Worm (Caenorhabditis elegans) whole organism, L1 larva: ENCODE results near the gene arrd-19.
A peak's percentile ranks its signal among the peaks of the same experiment; 100 is the strongest.

Experiments
- C16A3.4 ChIP-seq: fragments of 150-350 bp; optimal IDR thresholded peaks from 2 replicates; lab custom pipeline; 2014; ENCODE audit warnings: missing biosample characterization, missing genetic modification characterization
- C34B4.2 ChIP-seq: sonication (generic microtip); optimal IDR thresholded peaks from 2 replicates; lab custom pipeline; 2017; ENCODE audit warnings: mild to moderate bottlenecking, missing genetic modification characterization, missing compliant biosample characterization
- alr-1 ChIP-seq: fragments of 200-800 bp; sonication (Bioruptor generic); optimal IDR thresholded peaks from 2 replicates; lab custom pipeline; 2018; ENCODE audit warnings: borderline replicate concordance, mild to moderate bottlenecking, missing genetic modification characterization, missing compliant biosample characterization
- aly-2 ChIP-seq: fragments of 150-350 bp; optimal IDR thresholded peaks from 2 replicates; lab custom pipeline; 2014; ENCODE audit warnings: missing biosample characterization, missing genetic modification characterization
- ceh-63 ChIP-seq: fragments of 200-800 bp; sonication (Bioruptor generic); optimal IDR thresholded peaks from 2 replicates; lab custom pipeline; 2018; ENCODE audit warnings: mild to moderate bottlenecking, missing genetic modification characterization, missing compliant biosample characterization
- ceh-8 ChIP-seq: fragments of 200-800 bp; sonication (Bioruptor generic); optimal IDR thresholded peaks from 2 replicates; lab custom pipeline; 2018; ENCODE audit warnings: mild to moderate bottlenecking, missing genetic modification characterization, moderate library complexity, missing compliant biosample characterization
- ceh-82 ChIP-seq, 3 experiments: fragments of 150-350 bp in 1 of 3; sonication (generic microtip) in 2 of 3; optimal IDR thresholded peaks; 2 replicates each; lab custom pipeline; 2014 to 2017; ENCODE audit warnings: missing biosample characterization in 3 of 3, missing genetic modification characterization in 3 of 3
- ceh-88 ChIP-seq: fragments of 200-800 bp; sonication (Bioruptor generic); IDR thresholded peaks from 2 replicates; pipeline ENCODE4 v1.3.6; 2022; ENCODE audit warnings: missing genetic modification characterization, missing compliant biosample characterization
- ceh-90 ChIP-seq: sonication (generic microtip); optimal IDR thresholded peaks from 2 replicates; lab custom pipeline; 2016; ENCODE audit warnings: missing genetic modification characterization, missing compliant biosample characterization
- efl-1 ChIP-seq, 4 experiments: fragments of 150-350 bp; optimal IDR thresholded peaks in 3 of 4; peaks in 1 of 4; 1 replicate in 1 of 4; 2 replicates in 3 of 4; lab custom pipeline; 2014; ENCODE audit warnings: missing biosample characterization in 2 of 4, missing genetic modification characterization in 2 of 4, missing genetic modification reagents in 2 of 4
- efl-3 ChIP-seq: fragments of 200-800 bp; sonication (Bioruptor generic); optimal IDR thresholded peaks from 2 replicates; lab custom pipeline; 2018; ENCODE audit warnings: mild to moderate bottlenecking, missing genetic modification characterization, missing compliant biosample characterization
- egl-27 ChIP-seq, 2 experiments: fragments of 150-350 bp in 1 of 2; sonication (generic microtip); optimal IDR thresholded peaks; 3 replicates each; lab custom pipeline; 2017 to 2018; ENCODE audit warnings: missing biosample characterization in 2 of 2, missing genetic modification characterization in 2 of 2, missing genetic modification reagents in 2 of 2
- elt-2 ChIP-seq: sonication (generic microtip); optimal IDR thresholded peaks from 2 replicates; lab custom pipeline; 2016; ENCODE audit warnings: missing genetic modification characterization, mild to moderate bottlenecking, inconsistent platforms, missing compliant biosample characterization, missing genetic modification reagents
- elt-3 ChIP-seq, 6 experiments: fragments of 150-350 bp in 1 of 6; sonication (generic microtip); optimal IDR thresholded peaks; 2 replicates each; lab custom pipeline; 2017 to 2018; ENCODE audit warnings: missing biosample characterization in 6 of 6, missing genetic modification characterization in 6 of 6, inconsistent platforms in 1 of 6
- ets-5 ChIP-seq: fragments of 200-800 bp; sonication (Bioruptor generic); IDR thresholded peaks from 2 replicates; pipeline ENCODE4 v1.3.6; 2022; ENCODE audit warnings: missing genetic modification characterization, missing compliant biosample characterization
- fkh-10 ChIP-seq: sonication (generic microtip); optimal IDR thresholded peaks from 2 replicates; lab custom pipeline; 2017; ENCODE audit warnings: missing biosample characterization, missing genetic modification reagents, missing genetic modification characterization
- isw-1 ChIP-seq: fragments of 200-800 bp; sonication (Bioruptor generic); IDR thresholded peaks from 2 replicates; pipeline ENCODE4 v1.3.6; 2022; ENCODE audit warnings: missing genetic modification characterization, missing compliant biosample characterization
- lin-35 ChIP-seq, 2 experiments: fragments of 150-350 bp; optimal IDR thresholded peaks; 2 replicates each; lab custom pipeline; 2014; ENCODE audit warnings: missing biosample characterization in 2 of 2, missing genetic modification characterization in 2 of 2, missing genetic modification reagents in 2 of 2
- lin-39 ChIP-seq: fragments of 150-350 bp; optimal IDR thresholded peaks from 2 replicates; lab custom pipeline; 2014; ENCODE audit warnings: missing biosample characterization, missing genetic modification reagents, missing genetic modification characterization
- lir-3 ChIP-seq: sonication (generic microtip); optimal IDR thresholded peaks from 2 replicates; lab custom pipeline; 2016; ENCODE audit warnings: mild to moderate bottlenecking, missing genetic modification characterization, moderate library complexity, missing compliant biosample characterization; ENCODE audit not compliant: poor library complexity
- mab-9 ChIP-seq: fragments of 200-800 bp; sonication (Bioruptor generic); IDR thresholded peaks from 2 replicates; pipeline ENCODE4 v1.3.6; 2022; ENCODE audit warnings: missing genetic modification reagents, missing genetic modification characterization, missing compliant biosample characterization
- nhr-11 ChIP-seq: fragments of 150-350 bp; optimal IDR thresholded peaks from 2 replicates; lab custom pipeline; 2014; ENCODE audit warnings: missing biosample characterization, missing genetic modification characterization
- nhr-12 ChIP-seq: sonication (generic microtip); optimal IDR thresholded peaks from 2 replicates; lab custom pipeline; 2017; ENCODE audit warnings: missing biosample characterization, missing genetic modification characterization
- nhr-20 ChIP-seq: sonication (generic microtip); optimal IDR thresholded peaks from 2 replicates; lab custom pipeline; 2016; ENCODE audit warnings: mild to moderate bottlenecking, missing genetic modification characterization, missing compliant biosample characterization
- nhr-71 ChIP-seq: sonication (generic microtip); optimal IDR thresholded peaks from 2 replicates; lab custom pipeline; 2016; ENCODE audit warnings: mild to moderate bottlenecking, missing genetic modification characterization, moderate library complexity, missing compliant biosample characterization
- nhr-76 ChIP-seq: sonication (generic microtip); optimal IDR thresholded peaks from 2 replicates; lab custom pipeline; 2017; ENCODE audit warnings: missing biosample characterization, missing genetic modification characterization
- nhr-84 ChIP-seq: sonication (generic microtip); optimal IDR thresholded peaks from 2 replicates; lab custom pipeline; 2017; ENCODE audit warnings: missing biosample characterization, missing genetic modification characterization
- nhr-85 ChIP-seq: sonication (generic microtip); peaks from one replicate; lab custom pipeline; 2016; ENCODE audit warnings: missing genetic modification characterization, inconsistent platforms, missing compliant biosample characterization
- pax-3 ChIP-seq: fragments of 200-800 bp; sonication (Bioruptor generic); optimal IDR thresholded peaks from 2 replicates; lab custom pipeline; 2018; ENCODE audit warnings: mild to moderate bottlenecking, missing genetic modification characterization, moderate library complexity, missing compliant biosample characterization
- pqm-1 ChIP-seq: sonication (generic microtip); optimal IDR thresholded peaks from 3 replicates; lab custom pipeline; 2017; ENCODE audit warnings: missing biosample characterization, missing genetic modification characterization
- snu-23 ChIP-seq: sonication (generic microtip); optimal IDR thresholded peaks from 2 replicates; lab custom pipeline; 2016; ENCODE audit warnings: missing genetic modification characterization, missing compliant biosample characterization
- sox-4 ChIP-seq: sonication (generic microtip); optimal IDR thresholded peaks from 2 replicates; lab custom pipeline; 2016; ENCODE audit warnings: missing genetic modification characterization, missing compliant biosample characterization
- sup-37 ChIP-seq: fragments of 200-800 bp; sonication (Bioruptor generic); optimal IDR thresholded peaks from 2 replicates; lab custom pipeline; 2018; ENCODE audit warnings: mild to moderate bottlenecking, missing genetic modification characterization, missing compliant biosample characterization
- swsn-7 ChIP-seq: sonication (generic microtip); optimal IDR thresholded peaks from 2 replicates; lab custom pipeline; 2016; ENCODE audit warnings: missing genetic modification characterization, missing compliant biosample characterization
- tbx-2 ChIP-seq: sonication (generic microtip); optimal IDR thresholded peaks from 2 replicates; lab custom pipeline; 2016; ENCODE audit warnings: missing genetic modification characterization, missing compliant biosample characterization
- unc-30 ChIP-seq: sonication (generic microtip); optimal IDR thresholded peaks from 2 replicates; lab custom pipeline; 2017; ENCODE audit warnings: missing biosample characterization, missing genetic modification characterization
- unc-98 ChIP-seq: fragments of 200-800 bp; sonication (Bioruptor generic); IDR thresholded peaks from 2 replicates; pipeline ENCODE4 v1.3.6; 2022; ENCODE audit warnings: missing genetic modification characterization, missing compliant biosample characterization
- zag-1 ChIP-seq: fragments of 150-350 bp; optimal IDR thresholded peaks from 2 replicates; lab custom pipeline; 2014; ENCODE audit warnings: missing biosample characterization, missing genetic modification characterization
- zip-4 ChIP-seq: fragments of 200-800 bp; sonication (Bioruptor generic); optimal IDR thresholded peaks from 2 replicates; lab custom pipeline; 2018; ENCODE audit warnings: mild to moderate bottlenecking, missing genetic modification characterization, moderate library complexity, missing compliant biosample characterization
- ztf-11 ChIP-seq, 2 experiments: sonication (generic microtip); optimal IDR thresholded peaks; 2 replicates each; lab custom pipeline; 2016 to 2017; ENCODE audit warnings: missing genetic modification characterization in 2 of 2, missing biosample characterization in 1 of 2, missing compliant biosample characterization in 1 of 2
- ztf-4 ChIP-seq: fragments of 150-350 bp; optimal IDR thresholded peaks from 2 replicates; lab custom pipeline; 2014; ENCODE audit warnings: missing biosample characterization, missing genetic modification characterization

Gene arrd-19

DNA sequence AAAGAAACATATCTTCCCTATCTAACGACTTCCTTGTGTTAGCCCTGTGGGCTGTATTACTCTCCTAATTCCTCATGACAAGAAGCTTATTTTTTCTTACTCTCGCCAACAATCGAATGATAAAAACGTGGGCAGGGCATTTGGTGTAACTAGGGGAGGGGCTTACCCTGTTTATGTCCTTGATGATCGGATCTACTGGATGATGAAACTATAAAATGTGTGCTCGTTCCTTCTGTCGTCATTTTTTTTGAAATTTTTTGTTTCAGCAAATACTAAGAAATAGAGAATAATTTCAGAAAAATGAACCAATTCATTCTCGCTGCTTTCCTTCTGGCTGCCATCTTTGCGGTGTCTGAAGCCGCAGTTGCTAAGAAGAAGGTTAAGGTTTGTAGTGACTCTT is 27.2 kb upstream of the arrd-19 start, which contains the start of gene C17B7.3:
C17B7.3 (plus strand) TSS at position 301 of the 400 bp plus-strand sequence.
- TF ChIP-seq efl-1 (optimal IDR thresholded peaks at IDR 0.05; lab: Kevin White, UChicago) (no peak), efl-1 (GFP tag; optimal IDR thresholded peaks at IDR 0.05 in 1 of 2; lab: Kevin White, UChicago) (peak in 1 of 2 experiments; percentile 55), ceh-8 (GFP tag; lab: Kevin White, UChicago) (no peak), nhr-71 (tag; lab: Kevin White, UChicago) (no peak), lin-39 (tag; lab: Kevin White, UChicago) (no peak)

- TF ChIP-seq isw-1 (GFP tag; lab: Robert Waterston, UW) (no peak), nhr-76 (tag; lab: Kevin White, UChicago) (no peak), ceh-82 (tag; optimal IDR thresholded peaks at IDR 0.05; lab: Kevin White, UChicago) (no peak)
- TF ChIP-seq, all 84 proteins: peak for 0
Measured at ce11 chrV:3341906-3342305, 26.6 kb upstream of the arrd-19 start, which contains the start of gene C17B7.10. TSS of gene C17B7.10 (minus strand) at chrV:3342006.

DNA sequence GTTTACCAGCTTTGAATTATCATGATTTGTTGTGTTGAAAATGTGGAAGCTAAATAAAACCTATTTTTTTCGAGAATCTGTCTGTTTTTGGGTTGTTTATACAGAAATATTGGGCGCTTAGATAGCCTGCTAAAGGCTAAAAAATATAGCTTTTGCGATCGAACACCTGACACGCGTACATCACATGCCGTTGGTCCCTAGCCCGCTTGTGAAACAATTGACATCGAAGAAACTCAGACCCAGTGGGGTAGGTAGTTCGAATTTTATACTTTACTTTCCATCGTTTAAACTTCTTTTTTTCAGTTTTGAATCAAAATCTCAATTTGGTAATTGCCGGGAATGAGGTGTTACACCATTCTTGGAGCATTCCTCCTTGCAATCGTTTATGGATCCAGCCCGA is 23.7 kb upstream of the arrd-19 start, which contains the start of gene C17B7.4:
C17B7.4 (plus strand) TSS at position 301 of the 400 bp plus-strand sequence.
- no peak for TF ChIP-seq pax-3 (tag; lab: Kevin White, UChicago)
- TF ChIP-seq ceh-88: no peak
- TF ChIP-seq mab-9 (GFP tag; lab: Robert Waterston, UW): no peak
- TF ChIP-seq alr-1: no peak
- TF ChIP-seq tbx-2 (tag; lab: Kevin White, UChicago): no peak
- no peak for TF ChIP-seq pqm-1 (tag; lab: Kevin White, UChicago)
- no peak for TF ChIP-seq C16A3.4
- TF ChIP-seq aly-2 (tag; lab: Kevin White, UChicago): no peak
- no peak for TF ChIP-seq unc-98 (GFP tag; lab: Robert Waterston, UW)
- no peak for TF ChIP-seq C34B4.2 (tag; lab: Kevin White, UChicago)
- no peak for TF ChIP-seq ztf-4 (tag; lab: Kevin White, UChicago)
- no peak for TF ChIP-seq efl-3
- TF ChIP-seq nhr-84 (tag; lab: Kevin White, UChicago): no peak
- TF ChIP-seq, all 84 proteins: peak for 0

DNA sequence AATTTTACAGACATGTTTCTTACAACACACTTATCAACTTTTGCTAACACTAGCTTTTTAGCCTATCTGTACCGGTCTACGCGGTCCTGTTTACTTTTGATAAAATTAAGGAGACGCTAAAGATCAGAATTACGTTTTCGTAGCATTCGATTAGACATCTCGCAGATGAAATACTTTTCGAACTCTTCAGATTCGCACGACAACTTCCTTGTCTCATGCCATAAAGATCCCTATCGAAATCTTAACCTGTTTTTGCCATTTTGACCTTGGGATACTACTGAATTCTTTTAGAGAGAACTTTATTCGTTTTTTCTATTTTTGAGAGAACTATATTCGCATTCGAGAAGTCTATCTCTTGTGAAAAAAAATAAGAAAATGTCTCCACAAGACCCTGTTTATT is 18.0 kb upstream of the arrd-19 start, which contains the start of gene C17B7.5:
C17B7.5 (plus strand) TSS at position 301 of the 400 bp plus-strand sequence.
- TF ChIP-seq sup-37 (GFP tag; lab: Kevin White, UChicago): no peak
- no peak for TF ChIP-seq nhr-11 (tag; lab: Kevin White, UChicago)
- no peak for TF ChIP-seq nhr-85
- no peak for TF ChIP-seq ceh-63 (GFP tag; lab: Kevin White, UChicago)
- TF ChIP-seq zip-4 (GFP tag; lab: Kevin White, UChicago): no peak
- no peak for TF ChIP-seq sox-4 (tag; lab: Kevin White, UChicago)
- TF ChIP-seq snu-23 (GFP tag; lab: Kevin White, UChicago): no peak
- TF ChIP-seq egl-27 (tag; optimal IDR thresholded peaks at IDR 0.05; lab: Kevin White, UChicago): no peak
- TF ChIP-seq efl-1 (optimal IDR thresholded peaks at IDR 0.05; lab: Kevin White, UChicago): no peak
- no peak for TF ChIP-seq efl-1 (GFP tag; optimal IDR thresholded peaks at IDR 0.05 in 1 of 2; lab: Kevin White, UChicago)
- TF ChIP-seq aly-2 (tag; lab: Kevin White, UChicago): no peak

ce11 chrV:3332023-3332422 is 16.7 kb upstream of the arrd-19 start, which contains the start of gene C17B7.9:
TSS of gene C17B7.9 (minus strand) at chrV:3332123.
- TF ChIP-seq ztf-11 (tag; optimal IDR thresholded peaks at IDR 0.05; lab: Kevin White, UChicago): no peak
- no peak for TF ChIP-seq elt-2 (tag; lab: Kevin White, UChicago)
- no peak for TF ChIP-seq lir-3 (tag; lab: Kevin White, UChicago)
- no peak for TF ChIP-seq nhr-76 (tag; lab: Kevin White, UChicago)
- no peak for TF ChIP-seq nhr-84 (tag; lab: Kevin White, UChicago)
- TF ChIP-seq unc-30 (tag; lab: Kevin White, UChicago): no peak
- TF ChIP-seq nhr-20: no peak
- TF ChIP-seq lin-35 (GFP tag; optimal IDR thresholded peaks at IDR 0.05; lab: Kevin White, UChicago): no peak
- no peak for TF ChIP-seq sox-4 (tag; lab: Kevin White, UChicago)
- TF ChIP-seq fkh-10 (GFP tag; lab: Kevin White, UChicago): no peak
- no peak for TF ChIP-seq nhr-85
- TF ChIP-seq nhr-12 (tag; lab: Kevin White, UChicago): no peak
- TF ChIP-seq swsn-7 (tag; lab: Kevin White, UChicago): no peak
- no peak for TF ChIP-seq zag-1
- no peak for TF ChIP-seq ceh-90 (tag; lab: Kevin White, UChicago)
- TF ChIP-seq ets-5 (GFP tag; lab: Robert Waterston, UW): no peak
- no peak for TF ChIP-seq unc-98 (GFP tag; lab: Robert Waterston, UW)
- no peak for TF ChIP-seq elt-3 (tag; optimal IDR thresholded peaks at IDR 0.05; lab: Kevin White, UChicago)
- no peak for TF ChIP-seq nhr-11 (tag; lab: Kevin White, UChicago)
- TF ChIP-seq, all 84 proteins: peak for 0
